Fruit fly (Drosophila melanogaster) whole organism, embryonic: Measurements from ENCODE around the gene CG2104.
A peak's percentile ranks its signal among the peaks of the same experiment; 100 is the strongest.

Experiments used
- Abd-B ChIP-seq: fragments of 200-800 bp; sonication (Bioruptor generic); optimal IDR thresholded peaks from 2 replicates; lab custom pipeline; 2018; ENCODE audit warnings: missing biosample characterization, mild to moderate bottlenecking, missing genetic modification characterization, moderate library complexity
- CG10565 ChIP-seq: fragments of 200-800 bp; sonication (Bioruptor generic); optimal IDR thresholded peaks from 3 replicates; lab custom pipeline; 2016; ENCODE audit warnings: missing biosample characterization, mild to moderate bottlenecking, missing genetic modification characterization
- CG11085 ChIP-seq: fragments of 200-800 bp; sonication (Bioruptor generic); IDR thresholded peaks from 2 replicates; pipeline ENCODE4 v1.3.6; 2022; ENCODE audit warnings: missing biosample characterization, missing genetic modification characterization
- CG11456 ChIP-seq: fragments of 200-800 bp; sonication (Bioruptor generic); IDR thresholded peaks from 3 replicates; pipeline ENCODE4 v1.3.6; 2022; ENCODE audit warnings: missing biosample characterization, missing genetic modification characterization
- CG12659 ChIP-seq: fragments of 200-800 bp; sonication (Bioruptor generic); optimal IDR thresholded peaks from 3 replicates; lab custom pipeline; 2017; ENCODE audit warnings: mild to moderate bottlenecking, missing biosample characterization, missing genetic modification reagents, missing genetic modification characterization
- CG13296 ChIP-seq: fragments of 200-800 bp; sonication (Bioruptor generic); optimal IDR thresholded peaks from 3 replicates; lab custom pipeline; 2018; ENCODE audit warnings: missing biosample characterization, mild to moderate bottlenecking, missing genetic modification characterization
- CG13775 ChIP-seq: fragments of 200-800 bp; sonication (Bioruptor generic); optimal IDR thresholded peaks from 3 replicates; lab custom pipeline; 2017; ENCODE audit warnings: missing biosample characterization, mild to moderate bottlenecking, missing genetic modification characterization
- CG15269 ChIP-seq: fragments of 200-800 bp; sonication (Bioruptor generic); optimal IDR thresholded peaks from 2 replicates; lab custom pipeline; 2018; ENCODE audit warnings: missing biosample characterization, mild to moderate bottlenecking, missing genetic modification characterization, moderate library complexity
- CG15514 ChIP-seq: fragments of 200-800 bp; sonication (Bioruptor generic); optimal IDR thresholded peaks from 3 replicates; lab custom pipeline; 2017; ENCODE audit warnings: missing biosample characterization, missing genetic modification characterization, mild to moderate bottlenecking, moderate library complexity, missing genetic modification reagents
- CG15696 ChIP-seq: fragments of 200-800 bp; sonication (Bioruptor generic); optimal IDR thresholded peaks from 2 replicates; lab custom pipeline; 2019; ENCODE audit warnings: missing biosample characterization, mild to moderate bottlenecking, missing genetic modification characterization, moderate library complexity
- CG16815 ChIP-seq: fragments of 200-800 bp; sonication (Bioruptor generic); optimal IDR thresholded peaks from 3 replicates; lab custom pipeline; 2017; ENCODE audit warnings: missing biosample characterization, mild to moderate bottlenecking, missing genetic modification characterization
- CG17359 ChIP-seq: fragments of 200-800 bp; sonication (Bioruptor generic); optimal IDR thresholded peaks from 3 replicates; lab custom pipeline; 2018; ENCODE audit warnings: missing biosample characterization, mild to moderate bottlenecking, missing genetic modification characterization, moderate library complexity
- CG17385 ChIP-seq: fragments of 200-800 bp; sonication (Bioruptor generic); optimal IDR thresholded peaks from 3 replicates; lab custom pipeline; 2018; ENCODE audit warnings: missing biosample characterization, mild to moderate bottlenecking, missing genetic modification characterization
- CG30403 ChIP-seq: fragments of 200-800 bp; sonication (Bioruptor generic); optimal IDR thresholded peaks from 3 replicates; lab custom pipeline; 2016; ENCODE audit warnings: missing biosample characterization, missing genetic modification characterization
- CG31388 ChIP-seq: fragments of 200-800 bp; sonication (Bioruptor generic); optimal IDR thresholded peaks from 2 replicates; lab custom pipeline; 2016; ENCODE audit warnings: missing biosample characterization, missing genetic modification characterization
- CG34422 ChIP-seq: fragments of 200-800 bp; sonication (Bioruptor generic); IDR thresholded peaks from 3 replicates; pipeline ENCODE4 v1.3.6; 2022; ENCODE audit warnings: missing biosample characterization, missing genetic modification characterization
- CG42726 ChIP-seq: fragments of 200-800 bp; sonication (Bioruptor generic); IDR thresholded peaks from 2 replicates; pipeline ENCODE4 v1.3.6; 2022; ENCODE audit warnings: missing biosample characterization, missing genetic modification characterization; ENCODE audit not compliant: partially characterized antibody
- CG6272 ChIP-seq: fragments of 200-800 bp; sonication (Bioruptor generic); IDR thresholded peaks from 2 replicates; pipeline ENCODE4 v1.3.6; 2022; ENCODE audit warnings: missing biosample characterization, missing genetic modification characterization
- CG6791 ChIP-seq: fragments of 200-800 bp; sonication (Bioruptor generic); IDR thresholded peaks from 3 replicates; pipeline ENCODE4 v1.3.6; 2022; ENCODE audit warnings: missing biosample characterization, missing genetic modification characterization; ENCODE audit not compliant: partially characterized antibody
- CG9727 ChIP-seq: fragments of 200-800 bp; sonication (Bioruptor generic); optimal IDR thresholded peaks from 3 replicates; lab custom pipeline; 2017; ENCODE audit warnings: missing biosample characterization, mild to moderate bottlenecking, missing genetic modification characterization
- CG9817 ChIP-seq: fragments of 200-800 bp; sonication (Bioruptor generic); optimal IDR thresholded peaks from 2 replicates; lab custom pipeline; 2018; ENCODE audit warnings: missing biosample characterization, mild to moderate bottlenecking, missing genetic modification characterization, moderate library complexity
- Chrac-16 ChIP-seq: fragments of 200-800 bp; sonication (Bioruptor generic); optimal IDR thresholded peaks from 3 replicates; lab custom pipeline; 2016; ENCODE audit warnings: missing biosample characterization, missing genetic modification characterization
- Dref ChIP-seq: fragments of 200-800 bp; sonication (Bioruptor generic); IDR thresholded peaks from 2 replicates; pipeline ENCODE4 v1.3.6; 2022; ENCODE audit warnings: missing biosample characterization, missing genetic modification characterization
- Drgx ChIP-seq: fragments of 200-800 bp; sonication (Bioruptor generic); IDR thresholded peaks from 2 replicates; pipeline ENCODE4 v1.3.6; 2022; ENCODE audit warnings: missing biosample characterization, missing genetic modification characterization
- H15 ChIP-seq: fragments of 200-800 bp; sonication (Bioruptor generic); IDR thresholded peaks from 3 replicates; pipeline ENCODE4 v1.3.6; 2022; ENCODE audit warnings: missing biosample characterization, missing genetic modification characterization
- HLH3B ChIP-seq: fragments of 200-800 bp; sonication (Bioruptor generic); IDR thresholded peaks from 2 replicates; pipeline ENCODE4 v1.3.6; 2022; ENCODE audit warnings: missing biosample characterization, missing genetic modification characterization
- Hmr ChIP-seq: fragments of 200-800 bp; sonication (Bioruptor generic); optimal IDR thresholded peaks from 3 replicates; lab custom pipeline; 2017; ENCODE audit warnings: mild to moderate bottlenecking, missing biosample characterization, missing genetic modification reagents, missing genetic modification characterization
- MBD-R2 ChIP-seq: fragments of 200-800 bp; sonication (Bioruptor generic); IDR thresholded peaks from 2 replicates; pipeline ENCODE4 v1.3.6; 2022; ENCODE audit warnings: missing biosample characterization, missing genetic modification characterization
- NFAT ChIP-seq: fragments of 200-800 bp; sonication (Bioruptor generic); IDR thresholded peaks from 2 replicates; pipeline ENCODE4 v1.3.6; 2022; ENCODE audit warnings: missing biosample characterization, missing genetic modification characterization
- amos ChIP-seq: fragments of 200-800 bp; sonication (Bioruptor generic); IDR thresholded peaks from 2 replicates; pipeline ENCODE4 v1.3.6; 2022; ENCODE audit warnings: missing biosample characterization, missing genetic modification characterization; ENCODE audit not compliant: partially characterized antibody
- ap ChIP-seq: fragments of 200-800 bp; sonication (Bioruptor generic); IDR thresholded peaks from 2 replicates; pipeline ENCODE4 v1.3.6; 2022; ENCODE audit warnings: missing biosample characterization, missing genetic modification characterization
- ato ChIP-seq: fragments of 200-800 bp; sonication (Bioruptor generic); IDR thresholded peaks from 2 replicates; pipeline ENCODE4 v1.3.6; 2022; ENCODE audit warnings: missing biosample characterization, missing genetic modification characterization; ENCODE audit not compliant: partially characterized antibody
- bbx ChIP-seq: fragments of 200-800 bp; sonication (Bioruptor generic); IDR thresholded peaks from 2 replicates; pipeline ENCODE4 v1.3.6; 2022; ENCODE audit warnings: missing biosample characterization, missing genetic modification characterization; ENCODE audit not compliant: partially characterized antibody
- bcd ChIP-seq: fragments of 200-800 bp; sonication (Bioruptor generic); optimal IDR thresholded peaks from 2 replicates; lab custom pipeline; 2017; ENCODE audit warnings: missing biosample characterization, mild to moderate bottlenecking, missing genetic modification characterization
- cato ChIP-seq: fragments of 200-800 bp; sonication (Bioruptor generic); optimal IDR thresholded peaks from 2 replicates; lab custom pipeline; 2016; ENCODE audit warnings: missing biosample characterization, missing genetic modification characterization, borderline replicate concordance
- corto ChIP-seq: fragments of 200-800 bp; sonication (Bioruptor generic); optimal IDR thresholded peaks from 2 replicates; lab custom pipeline; 2016; ENCODE audit warnings: missing biosample characterization, mild to moderate bottlenecking, missing genetic modification characterization, moderate library complexity
- crol ChIP-seq: fragments of 200-800 bp; sonication (Bioruptor generic); IDR thresholded peaks from 2 replicates; pipeline ENCODE4 v1.3.6; 2022; ENCODE audit warnings: missing biosample characterization, missing genetic modification characterization
- fd102C ChIP-seq: fragments of 200-800 bp; sonication (Bioruptor generic); optimal IDR thresholded peaks from 2 replicates; lab custom pipeline; 2018; ENCODE audit warnings: missing biosample characterization, mild to moderate bottlenecking, missing genetic modification characterization, moderate library complexity
- gce ChIP-seq: fragments of 200-800 bp; sonication (Bioruptor generic); IDR thresholded peaks from 3 replicates; pipeline ENCODE4 v1.3.6; 2022; ENCODE audit warnings: missing biosample characterization, missing genetic modification characterization
- grau ChIP-seq: fragments of 200-800 bp; optimal IDR thresholded peaks from 3 replicates; lab custom pipeline; 2019; ENCODE audit warnings: missing biosample characterization, mild to moderate bottlenecking, missing genetic modification characterization, moderate library complexity
- jigr1 ChIP-seq: fragments of 200-800 bp; sonication (Bioruptor generic); IDR thresholded peaks from 3 replicates; pipeline ENCODE4 v1.3.6; 2022; ENCODE audit warnings: missing biosample characterization, missing genetic modification characterization
- knrl ChIP-seq: fragments of 200-800 bp; sonication (Bioruptor generic); IDR thresholded peaks from 3 replicates; pipeline ENCODE4 v1.3.6; 2022; ENCODE audit warnings: missing biosample characterization, missing genetic modification characterization; ENCODE audit not compliant: partially characterized antibody
- nerfin-2 ChIP-seq: fragments of 200-800 bp; sonication (Bioruptor generic); IDR thresholded peaks from 2 replicates; pipeline ENCODE4 v1.3.6; 2022; ENCODE audit warnings: missing biosample characterization, missing genetic modification characterization; ENCODE audit not compliant: partially characterized antibody
- sisA ChIP-seq: fragments of 200-800 bp; sonication (Bioruptor generic); IDR thresholded peaks from 2 replicates; pipeline ENCODE4 v1.3.6; 2022; ENCODE audit warnings: missing biosample characterization, missing genetic modification characterization
- unc-4 ChIP-seq: fragments of 200-800 bp; sonication (Bioruptor generic); IDR thresholded peaks from 2 replicates; pipeline ENCODE4 v1.3.6; 2022; ENCODE audit warnings: missing biosample characterization, missing genetic modification characterization; ENCODE audit not compliant: partially characterized antibody
- wor ChIP-seq: fragments of 200-800 bp; sonication (Bioruptor generic); IDR thresholded peaks from 2 replicates; pipeline ENCODE4 v1.3.6; 2022; ENCODE audit warnings: missing biosample characterization, missing genetic modification characterization
- zen2 ChIP-seq: fragments of 200-800 bp; sonication (Bioruptor generic); IDR thresholded peaks from 3 replicates; pipeline ENCODE4 v1.3.6; 2022; ENCODE audit warnings: missing biosample characterization, missing genetic modification characterization; ENCODE audit not compliant: partially characterized antibody

Gene CG2104

DNA sequence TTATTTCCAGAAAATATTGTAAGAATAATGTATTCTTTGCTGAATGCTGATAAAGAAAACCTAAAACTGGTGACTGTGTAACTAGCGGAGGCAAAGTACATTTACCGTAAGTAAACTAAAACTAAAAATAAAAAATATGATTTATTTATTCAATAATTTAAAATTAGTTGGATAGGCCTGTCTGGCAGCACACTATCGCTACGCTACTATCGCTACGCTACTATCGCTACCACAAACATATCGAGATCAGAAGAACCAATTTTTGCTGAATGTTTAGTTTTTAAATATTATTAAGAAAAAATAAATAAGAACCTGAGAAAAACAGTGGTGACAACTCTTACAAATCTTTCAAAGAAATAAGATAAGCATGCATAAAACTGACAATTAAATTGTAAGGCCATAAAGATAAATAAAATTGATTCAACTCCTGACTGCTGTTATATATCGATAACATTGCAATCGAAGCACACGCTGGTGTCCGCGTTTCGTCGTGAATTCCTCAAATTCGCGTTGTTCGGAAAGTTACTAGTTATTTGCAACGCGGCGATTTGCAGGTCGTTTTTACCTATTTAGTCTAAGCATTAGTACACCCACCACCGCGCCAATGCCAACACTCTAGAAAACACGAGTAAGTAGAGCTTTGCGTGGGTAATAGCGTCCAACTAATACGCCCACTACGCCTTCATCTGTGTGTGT lies 32.7 kb downstream of the CG2104 start, which contains the start of gene Wdr33 (continued):
- TF ChIP-seq CG15696 (tag; lab: Kevin White, UChicago) (peak; percentile 28), CG13775 (GFP tag; lab: Kevin White, UChicago) (peak; percentile 69), CG17359 (peak; percentile 16), cato (GFP tag; lab: Kevin White, UChicago) (peak; percentile 14), amos (GFP tag; lab: Robert Waterston, UW) (peak; percentile 91), CG6791 (GFP tag; lab: Robert Waterston, UW) (peak; percentile 91), CG6272 (GFP tag; lab: Robert Waterston, UW) (0 out of 2 replicates have a peak, but pooled peaks have one; percentile 19), CG42726 (peak; percentile 68; the same call in 1 of the 2 replicates), wor (GFP tag; lab: Robert Waterston, UW) (0 out of 2 replicates have a peak, but pooled peaks have one; percentile 13), unc-4 (GFP tag; lab: Robert Waterston, UW) (peak; percentile 84), Chrac-16 (peak; percentile 7), Abd-B (GFP tag; lab: Kevin White, UChicago) (peak; percentile 57), CG11456 (GFP tag; lab: Robert Waterston, UW) (0 out of 3 replicates have a peak, but pooled peaks have one; percentile 12), NFAT (GFP tag; lab: Robert Waterston, UW) (0 out of 2 replicates have a peak, but pooled peaks have one; percentile 8), CG12659 (GFP tag; lab: Kevin White, UChicago) (peak; percentile 43), CG34422 (GFP tag; lab: Robert Waterston, UW) (peak; percentile 14; the same call in 1 of the 3 replicates), CG15514 (GFP tag; lab: Kevin White, UChicago) (peak; percentile 43), CG15269 (tag; lab: Kevin White, UChicago) (peak; percentile 37), Drgx (GFP tag; lab: Robert Waterston, UW) (peak; percentile 18; the same call in 1 of the 2 replicates), ap (GFP tag; lab: Robert Waterston, UW) (no peak), H15 (GFP tag; lab: Robert Waterston, UW) (0 out of 3 replicates have a peak, but pooled peaks have one; percentile 7), zen2 (GFP tag; lab: Robert Waterston, UW) (peak; percentile 70; the same call in 1 of the 3 replicates), CG17385 (peak; percentile 36), CG9817 (peak; percentile 50), CG10565 (GFP tag; lab: Kevin White, UChicago) (no peak), grau (tag; lab: Kevin White, UChicago) (peak; percentile 42), nerfin-2 (GFP tag; lab: Robert Waterston, UW) (peak; percentile 82), CG30403 (GFP tag; lab: Kevin White, UChicago) (peak; percentile 58), CG16815 (peak; percentile 30), jigr1 (GFP tag; lab: Robert Waterston, UW) (peak; percentile 42; the same call in 2 of the 3 replicates), gce (GFP tag; lab: Robert Waterston, UW) (no peak), CG9727 (GFP tag; lab: Kevin White, UChicago) (peak; percentile 61), CG13296 (GFP tag; lab: Kevin White, UChicago) (peak; percentile 39), Hmr (GFP tag; lab: Kevin White, UChicago) (peak; percentile 60), fd102C (GFP tag; lab: Kevin White, UChicago) (no peak), Dref (GFP tag; lab: Robert Waterston, UW) (peak; percentile 64), ato (peak; percentile 68), sisA (GFP tag; lab: Robert Waterston, UW) (peak; percentile 25; the same call in 1 of the 2 replicates), CG11085 (GFP tag; lab: Robert Waterston, UW) (no peak), HLH3B (peak; percentile 30; the same call in 1 of the 2 replicates), MBD-R2 (GFP tag; lab: Robert Waterston, UW) (peak; percentile 51), CG31388 (GFP tag; lab: Kevin White, UChicago) (peak; percentile 21), knrl (GFP tag; lab: Robert Waterston, UW) (peak; percentile 94), corto (peak; percentile 45), bbx (peak; percentile 86), bcd (GFP tag; lab: Kevin White, UChicago) (peak; percentile 22), crol (GFP tag; lab: Robert Waterston, UW) (no peak)
